Fruit fly (Drosophila melanogaster) whole organism, embryonic: ENCODE measurements around the gene CG42728.

Experiments used
- Asciz ChIP-seq: fragments of 200-800 bp; sonication (Bioruptor generic); optimal IDR thresholded peaks from 2 replicates; lab custom pipeline; 2017; ENCODE audit warnings: missing biosample characterization, mild to moderate bottlenecking, missing genetic modification characterization, missing genetic modification reagents
- Atf-2 ChIP-seq: fragments of 200-800 bp; sonication (Bioruptor generic); optimal IDR thresholded peaks from 2 replicates; lab custom pipeline; 2016; ENCODE audit warnings: missing biosample characterization, missing genetic modification characterization
- Atf6 ChIP-seq: fragments of 200-800 bp; sonication (Bioruptor generic); IDR thresholded peaks from 2 replicates; pipeline ENCODE4 v1.3.6; 2022; ENCODE audit warnings: missing biosample characterization, missing genetic modification characterization
- B-H2 ChIP-seq: fragments of 200-800 bp; sonication (Bioruptor generic); optimal IDR thresholded peaks from 2 replicates; lab custom pipeline; 2018; ENCODE audit warnings: missing biosample characterization, mild to moderate bottlenecking, missing genetic modification characterization
- BEAF-32 ChIP-seq: fragments of 200-800 bp; sonication (Bioruptor generic); optimal IDR thresholded peaks from 3 replicates; lab custom pipeline; 2017; ENCODE audit warnings: missing biosample characterization, missing genetic modification characterization, mild to moderate bottlenecking, moderate library complexity, missing genetic modification reagents
- CG11695 ChIP-seq: fragments of 200-800 bp; sonication (Bioruptor generic); IDR thresholded peaks from 3 replicates; pipeline ENCODE4 v1.3.6; 2022; ENCODE audit warnings: missing biosample characterization, missing genetic modification characterization
- CG12104 ChIP-seq: fragments of 200-800 bp; sonication (Bioruptor generic); optimal IDR thresholded peaks from 3 replicates; lab custom pipeline; 2016; ENCODE audit warnings: missing biosample characterization, missing genetic modification characterization
- CG15479 ChIP-seq: fragments of 200-800 bp; sonication (Bioruptor generic); optimal IDR thresholded peaks from 3 replicates; lab custom pipeline; 2019; ENCODE audit warnings: missing biosample characterization, mild to moderate bottlenecking, missing genetic modification characterization, moderate library complexity
- CG17328 ChIP-seq: fragments of 200-800 bp; sonication (Bioruptor generic); IDR thresholded peaks from 2 replicates; pipeline ENCODE4 v1.3.6; 2022; ENCODE audit warnings: missing biosample characterization, missing genetic modification characterization
- CG17359 ChIP-seq: fragments of 200-800 bp; sonication (Bioruptor generic); optimal IDR thresholded peaks from 3 replicates; lab custom pipeline; 2018; ENCODE audit warnings: missing biosample characterization, mild to moderate bottlenecking, missing genetic modification characterization, moderate library complexity
- CG18619 ChIP-seq: fragments of 200-800 bp; sonication (Bioruptor generic); optimal IDR thresholded peaks from 3 replicates; lab custom pipeline; 2017; ENCODE audit warnings: missing biosample characterization, mild to moderate bottlenecking, missing genetic modification characterization
- CG34422 ChIP-seq: fragments of 200-800 bp; sonication (Bioruptor generic); IDR thresholded peaks from 3 replicates; pipeline ENCODE4 v1.3.6; 2022; ENCODE audit warnings: missing biosample characterization, missing genetic modification characterization
- CG3838 ChIP-seq: fragments of 200-800 bp; sonication (Bioruptor generic); optimal IDR thresholded peaks from 3 replicates; lab custom pipeline; 2016; ENCODE audit warnings: missing biosample characterization, missing genetic modification characterization
- CG3995 ChIP-seq: fragments of 200-800 bp; sonication (Bioruptor generic); optimal IDR thresholded peaks from 3 replicates; lab custom pipeline; 2016; ENCODE audit warnings: missing biosample characterization, missing genetic modification characterization
- CG42726 ChIP-seq: fragments of 200-800 bp; sonication (Bioruptor generic); IDR thresholded peaks from 2 replicates; pipeline ENCODE4 v1.3.6; 2022; ENCODE audit warnings: missing biosample characterization, missing genetic modification characterization; ENCODE audit not compliant: partially characterized antibody
- CG4617 ChIP-seq: fragments of 200-800 bp; sonication (Bioruptor generic); optimal IDR thresholded peaks from 3 replicates; lab custom pipeline; 2016; ENCODE audit warnings: missing biosample characterization, missing genetic modification characterization, borderline replicate concordance
- CG5245 ChIP-seq: fragments of 200-800 bp; sonication (Bioruptor generic); optimal IDR thresholded peaks from 3 replicates; lab custom pipeline; 2016; ENCODE audit warnings: missing biosample characterization, missing genetic modification characterization
- CG6683 ChIP-seq: fragments of 200-800 bp; sonication (Bioruptor generic); optimal IDR thresholded peaks from 2 replicates; lab custom pipeline; 2017; ENCODE audit warnings: missing biosample characterization, mild to moderate bottlenecking, missing genetic modification characterization, missing genetic modification reagents
- CG9727 ChIP-seq: fragments of 200-800 bp; sonication (Bioruptor generic); optimal IDR thresholded peaks from 3 replicates; lab custom pipeline; 2017; ENCODE audit warnings: missing biosample characterization, mild to moderate bottlenecking, missing genetic modification characterization
- CG9932 ChIP-seq: fragments of 200-800 bp; sonication (Bioruptor generic); IDR thresholded peaks from 2 replicates; pipeline ENCODE4 v1.3.6; 2022; ENCODE audit warnings: missing biosample characterization, missing genetic modification characterization
- D ChIP-seq, 2 experiments: fragments of 200-800 bp in 1 of 2; fragments of >200 bp in 1 of 2; sonication (Bioruptor generic) in 1 of 2; optimal IDR thresholded peaks; 2 replicates in 1 of 2; 3 replicates in 1 of 2; lab custom pipeline; 2017; ENCODE audit warnings: mild to moderate bottlenecking in 1 of 2, missing biosample characterization in 1 of 2, missing genetic modification characterization in 1 of 2, missing genetic modification reagents in 1 of 2
- E2f1 ChIP-seq: fragments of 200-800 bp; sonication (Bioruptor generic); IDR thresholded peaks from 2 replicates; pipeline ENCODE4 v1.3.6; 2022; ENCODE audit warnings: missing biosample characterization, missing genetic modification characterization
- Ets65A ChIP-seq: fragments of 200-800 bp; sonication (Bioruptor generic); peaks from one replicate; lab custom pipeline; 2016; ENCODE audit warnings: missing biosample characterization, missing genetic modification characterization
- HHEX ChIP-seq: fragments of 200-800 bp; sonication (Bioruptor generic); optimal IDR thresholded peaks from 3 replicates; lab custom pipeline; 2017; ENCODE audit warnings: missing biosample characterization, mild to moderate bottlenecking, missing genetic modification characterization, missing genetic modification reagents
- Hmr ChIP-seq: fragments of 200-800 bp; sonication (Bioruptor generic); optimal IDR thresholded peaks from 3 replicates; lab custom pipeline; 2017; ENCODE audit warnings: mild to moderate bottlenecking, missing biosample characterization, missing genetic modification reagents, missing genetic modification characterization
- Med ChIP-seq: fragments of 200-800 bp; sonication (Bioruptor generic); peaks from one replicate; lab custom pipeline; 2016; ENCODE audit warnings: missing biosample characterization, missing genetic modification characterization, mild to moderate bottlenecking, inconsistent platforms, moderate library complexity
- Side ChIP-seq: fragments of 200-800 bp; sonication (Bioruptor generic); optimal IDR thresholded peaks from 2 replicates; lab custom pipeline; 2016; ENCODE audit warnings: missing biosample characterization, missing genetic modification characterization
- TFAM ChIP-seq: fragments of 200-800 bp; sonication (Bioruptor generic); optimal IDR thresholded peaks from 2 replicates; lab custom pipeline; 2017; ENCODE audit warnings: missing biosample characterization, missing genetic modification characterization, inconsistent platforms
- Tbp ChIP-seq: fragments of >200 bp; optimal IDR thresholded peaks from 2 replicates; lab custom pipeline; 2018; ENCODE audit warnings: missing biosample characterization, missing genetic modification characterization
- Usf ChIP-seq: fragments of 200-800 bp; sonication (Bioruptor generic); optimal IDR thresholded peaks from 2 replicates; lab custom pipeline; 2017; ENCODE audit warnings: missing genotype, missing biosample characterization, missing genetic modification characterization
- az2 ChIP-seq: fragments of 200-800 bp; sonication (Bioruptor generic); optimal IDR thresholded peaks from 3 replicates; lab custom pipeline; 2016; ENCODE audit warnings: missing biosample characterization, missing genetic modification characterization
- bcd ChIP-seq: fragments of 200-800 bp; sonication (Bioruptor generic); optimal IDR thresholded peaks from 2 replicates; lab custom pipeline; 2017; ENCODE audit warnings: missing biosample characterization, mild to moderate bottlenecking, missing genetic modification characterization
- cas ChIP-seq: fragments of 200-800 bp; sonication (Bioruptor generic); IDR thresholded peaks from 2 replicates; pipeline ENCODE4 v1.3.6; 2022; ENCODE audit warnings: missing biosample characterization, missing genetic modification characterization
- ci ChIP-seq: fragments of 200-800 bp; sonication (Bioruptor generic); IDR thresholded peaks from 3 replicates; pipeline ENCODE4 v1.3.6; 2022; ENCODE audit warnings: missing biosample characterization, missing genetic modification characterization
- croc ChIP-seq: fragments of 200-800 bp; sonication (Bioruptor generic); conservative IDR thresholded peaks from 3 replicates; pipeline ENCODE4 v1.3.6; 2022; ENCODE audit warnings: missing biosample characterization, missing genetic modification characterization
- danr ChIP-seq: fragments of 200-800 bp; sonication (Bioruptor generic); IDR thresholded peaks from 2 replicates; pipeline ENCODE4 v1.3.6; 2022; ENCODE audit warnings: missing biosample characterization, missing genetic modification characterization
- fru ChIP-seq: fragments of >200 bp; optimal IDR thresholded peaks from 2 replicates; lab custom pipeline; 2017
- ind ChIP-seq: fragments of 200-800 bp; sonication (Bioruptor generic); optimal IDR thresholded peaks from 3 replicates; lab custom pipeline; 2016; ENCODE audit warnings: missing biosample characterization, missing genetic modification characterization
- inv ChIP-seq: fragments of 200-800 bp; sonication (Bioruptor generic); IDR thresholded peaks from 2 replicates; pipeline ENCODE4 v1.3.6; 2022; ENCODE audit warnings: missing biosample characterization, missing genetic modification characterization; ENCODE audit not compliant: partially characterized antibody
- knrl ChIP-seq: fragments of 200-800 bp; sonication (Bioruptor generic); IDR thresholded peaks from 3 replicates; pipeline ENCODE4 v1.3.6; 2022; ENCODE audit warnings: missing biosample characterization, missing genetic modification characterization; ENCODE audit not compliant: partially characterized antibody
- mld ChIP-seq: fragments of 200-800 bp; sonication (Bioruptor generic); IDR thresholded peaks from 3 replicates; pipeline ENCODE4 v1.3.6; 2022; ENCODE audit warnings: missing biosample characterization, missing genetic modification characterization; ENCODE audit not compliant: partially characterized antibody
- nmo ChIP-seq: fragments of 200-800 bp; sonication (Bioruptor generic); optimal IDR thresholded peaks from 2 replicates; lab custom pipeline; 2018; ENCODE audit warnings: missing biosample characterization, mild to moderate bottlenecking, missing genetic modification characterization, moderate library complexity
- otp ChIP-seq: fragments of 200-800 bp; sonication (Bioruptor generic); IDR thresholded peaks from 3 replicates; pipeline ENCODE4, ENCODE4 v1.3.6; 2022; ENCODE audit warnings: missing biosample characterization, missing genetic modification characterization
- pros ChIP-seq: fragments of 200-800 bp; sonication (Bioruptor generic); optimal IDR thresholded peaks from 3 replicates; lab custom pipeline; 2019; ENCODE audit warnings: missing biosample characterization, mild to moderate bottlenecking, missing genetic modification characterization, moderate library complexity
- run ChIP-seq: fragments of 200-800 bp; sonication (Bioruptor generic); optimal IDR thresholded peaks from 3 replicates; lab custom pipeline; 2018; ENCODE audit warnings: missing biosample characterization, mild to moderate bottlenecking, missing genetic modification characterization
- sna ChIP-seq: fragments of 200-800 bp; sonication (Bioruptor generic); IDR thresholded peaks from 2 replicates; pipeline ENCODE4 v1.3.6; 2022; ENCODE audit warnings: missing biosample characterization, missing genetic modification characterization; ENCODE audit not compliant: partially characterized antibody
- tap ChIP-seq: fragments of 200-800 bp; optimal IDR thresholded peaks from 3 replicates; lab custom pipeline; 2019; ENCODE audit warnings: missing biosample characterization, mild to moderate bottlenecking, missing genetic modification characterization, moderate library complexity
- vnd ChIP-seq: fragments of 200-800 bp; sonication (Bioruptor generic); IDR thresholded peaks from 3 replicates; pipeline ENCODE4 v1.3.6; 2022; ENCODE audit warnings: missing biosample characterization, missing genetic modification characterization; ENCODE audit not compliant: partially characterized antibody
- wdn ChIP-seq: fragments of 200-800 bp; sonication (Bioruptor generic); IDR thresholded peaks from 2 replicates; pipeline ENCODE4 v1.3.6; 2022; ENCODE audit warnings: missing biosample characterization, missing genetic modification characterization

Gene CG42728

dm6 chr3L:15566484-15566955 lies 38.5 kb upstream of the CG42728 start (continued):
- TF ChIP-seq az2 (no peak), bcd (peak; percentile 48), CG9932 (GFP tag; lab: Robert Waterston, UW) (no peak), CG15479 (GFP tag; lab: Kevin White, UChicago) (peak; percentile 92), TFAM (GFP tag; lab: Kevin White, UChicago) (peak; percentile 29), E2f1 (GFP tag; lab: Robert Waterston, UW) (peak; percentile 57; the same call in 1 of the 2 replicates), Tbp (GFP tag; lab: Kevin White, UChicago) (no peak), cas (GFP tag; lab: Robert Waterston, UW) (no peak), Usf (GFP tag; lab: Kevin White, UChicago) (no peak), CG9727 (GFP tag; lab: Kevin White, UChicago) (peak; percentile 68), CG6683 (peak; percentile 42), Asciz (GFP tag; lab: Kevin White, UChicago) (peak; percentile 84), BEAF-32 (no peak), CG12104 (GFP tag; lab: Kevin White, UChicago) (no peak), CG34422 (GFP tag; lab: Robert Waterston, UW) (peak; percentile 59; the same call in 1 of the 3 replicates), CG18619 (GFP tag; lab: Kevin White, UChicago) (peak; percentile 53), B-H2 (GFP tag; lab: Kevin White, UChicago) (peak; percentile 75), inv (GFP tag; lab: Robert Waterston, UW) (no peak), HHEX (GFP tag; lab: Kevin White, UChicago) (peak; percentile 90), CG4617 (no peak), Hmr (peak; percentile 91), tap (tag; lab: Kevin White, UChicago) (no peak), CG17359 (tag; lab: Kevin White, UChicago) (no peak), otp (GFP tag; lab: Robert Waterston, UW) (peak; percentile 52; the same call in 1 of the 3 replicates), wdn (GFP tag; lab: Robert Waterston, UW) (peak; percentile 15), CG11695 (GFP tag; lab: Robert Waterston, UW) (peak; percentile 78), fru (no peak), croc (GFP tag; lab: Robert Waterston, UW) (no peak), run (tag; lab: Kevin White, UChicago) (peak; percentile 73), pros (peak; percentile 23), CG3838 (GFP tag; lab: Kevin White, UChicago) (peak; percentile 47), danr (GFP tag; lab: Robert Waterston, UW) (no peak; the same call in 1 of the 2 replicates), CG42726 (GFP tag; lab: Robert Waterston, UW) (no peak), Atf6 (GFP tag; lab: Robert Waterston, UW) (peak; percentile 77)

dm6 chr3L:15565829-15566433 lies 37.9 kb upstream of the CG42728 start, which contains the start of gene dop:
Gene dop (plus strand): TSS chr3L:15566013.
- TF ChIP-seq knrl (GFP tag; lab: Robert Waterston, UW) (peak; percentile 73), CG3995 (GFP tag; lab: Kevin White, UChicago) (peak; percentile 82), CG17328 (GFP tag; lab: Robert Waterston, UW) (0 out of 2 replicates have a peak, but pooled peaks have one; percentile 16), CG4617 (peak; percentile 59), D (optimal IDR thresholded peaks at IDR 0.05; lab: Kevin White, UChicago) (no peak), D (GFP tag; optimal IDR thresholded peaks at IDR 0.05; lab: Kevin White, UChicago) (no peak), mld (GFP tag; lab: Robert Waterston, UW) (0 out of 3 replicates have a peak, but pooled peaks have one; percentile 35), Side (GFP tag; lab: Kevin White, UChicago) (peak; percentile 43), Atf-2 (GFP tag; lab: Kevin White, UChicago) (peak; percentile 3), sna (GFP tag; lab: Robert Waterston, UW) (peak; percentile 43), vnd (GFP tag; lab: Robert Waterston, UW) (peak; percentile 43; the same call in 1 of the 3 replicates), Ets65A (GFP tag; lab: Kevin White, UChicago) (peak; percentile 92), ci (GFP tag; lab: Robert Waterston, UW) (peak; percentile 30; the same call in 1 of the 3 replicates), ind (GFP tag; lab: Kevin White, UChicago) (peak; percentile 12), CG5245 (GFP tag; lab: Kevin White, UChicago) (no peak), Med (GFP tag; lab: Kevin White, UChicago) (peak; percentile 89), nmo (GFP tag; lab: Kevin White, UChicago) (peak; percentile 30)
